Fruit fly (Drosophila melanogaster) whole organism, embryonic: ENCODE results near the gene Mrtf.

Source experiments
- B-H2 ChIP-seq: fragments of 200-800 bp; sonication (Bioruptor generic); optimal IDR thresholded peaks from 2 replicates; lab custom pipeline; 2018; ENCODE audit warnings: missing biosample characterization, mild to moderate bottlenecking, missing genetic modification characterization
- C15 ChIP-seq: fragments of 200-800 bp; sonication (Bioruptor generic); IDR thresholded peaks from 3 replicates; pipeline ENCODE4 v1.3.6; 2022; ENCODE audit warnings: missing biosample characterization, missing genetic modification characterization
- CG10147 ChIP-seq: fragments of 200-800 bp; sonication (Bioruptor generic); optimal IDR thresholded peaks from 2 replicates; lab custom pipeline; 2019; ENCODE audit warnings: missing biosample characterization, mild to moderate bottlenecking, missing genetic modification characterization, moderate library complexity
- CG10431 ChIP-seq: fragments of 200-800 bp; sonication (Bioruptor generic); optimal IDR thresholded peaks from 3 replicates; lab custom pipeline; 2018; ENCODE audit warnings: missing biosample characterization, mild to moderate bottlenecking, missing genetic modification characterization
- CG13894 ChIP-seq: fragments of 200-800 bp; sonication (Bioruptor generic); optimal IDR thresholded peaks from 3 replicates; lab custom pipeline; 2018; ENCODE audit warnings: missing biosample characterization, mild to moderate bottlenecking, missing genetic modification characterization, moderate library complexity
- CG14014 ChIP-seq: fragments of 200-800 bp; sonication (Bioruptor generic); IDR thresholded peaks from 2 replicates; pipeline ENCODE4 v1.3.6; 2022; ENCODE audit warnings: missing biosample characterization, missing genetic modification characterization
- CG15479 ChIP-seq: fragments of 200-800 bp; sonication (Bioruptor generic); optimal IDR thresholded peaks from 3 replicates; lab custom pipeline; 2019; ENCODE audit warnings: missing biosample characterization, mild to moderate bottlenecking, missing genetic modification characterization, moderate library complexity
- CG16813 ChIP-seq: fragments of 200-800 bp; sonication (Bioruptor generic); IDR thresholded peaks from 3 replicates; pipeline ENCODE4 v1.3.6; 2022; ENCODE audit warnings: missing biosample characterization, missing genetic modification characterization; ENCODE audit not compliant: partially characterized antibody
- CG1792 ChIP-seq: fragments of 200-800 bp; sonication (Bioruptor generic); optimal IDR thresholded peaks from 2 replicates; lab custom pipeline; 2016; ENCODE audit warnings: missing biosample characterization, missing genetic modification characterization
- CG2129 ChIP-seq: fragments of 200-800 bp; sonication (Bioruptor generic); IDR thresholded peaks from 2 replicates; pipeline ENCODE4 v1.3.6; 2022; ENCODE audit warnings: missing biosample characterization, missing genetic modification characterization; ENCODE audit not compliant: partially characterized antibody
- CG3065 ChIP-seq: fragments of 200-800 bp; sonication (Bioruptor generic); optimal IDR thresholded peaks from 2 replicates; lab custom pipeline; 2016; ENCODE audit warnings: missing biosample characterization, missing genetic modification characterization
- CG31365 ChIP-seq: fragments of 200-800 bp; sonication (Bioruptor generic); optimal IDR thresholded peaks from 2 replicates; lab custom pipeline; 2018; ENCODE audit warnings: missing biosample characterization, mild to moderate bottlenecking, missing genetic modification characterization
- CG32532 ChIP-seq: fragments of 200-800 bp; sonication (Bioruptor generic); IDR thresholded peaks from 2 replicates; pipeline ENCODE4 v1.3.6; 2022; ENCODE audit warnings: missing biosample characterization, missing genetic modification characterization
- CG3726 ChIP-seq: fragments of 200-800 bp; sonication (Bioruptor generic); IDR thresholded peaks from 3 replicates; pipeline ENCODE4, ENCODE4 v1.3.6; 2022; ENCODE audit warnings: missing biosample characterization, missing genetic modification characterization
- CG3838 ChIP-seq: fragments of 200-800 bp; sonication (Bioruptor generic); optimal IDR thresholded peaks from 3 replicates; lab custom pipeline; 2016; ENCODE audit warnings: missing biosample characterization, missing genetic modification characterization
- CG3847 ChIP-seq: fragments of 200-800 bp; sonication (Bioruptor generic); IDR thresholded peaks from 2 replicates; pipeline ENCODE4 v1.3.6; 2022; ENCODE audit warnings: missing biosample characterization, missing genetic modification characterization
- CG6689 ChIP-seq: fragments of 200-800 bp; sonication (Bioruptor generic); IDR thresholded peaks from 2 replicates; pipeline ENCODE4 v1.3.6; 2022; ENCODE audit warnings: missing biosample characterization, missing genetic modification characterization
- CG8281 ChIP-seq: fragments of 200-800 bp; sonication (Bioruptor generic); optimal IDR thresholded peaks from 2 replicates; lab custom pipeline; 2018; ENCODE audit warnings: missing biosample characterization, mild to moderate bottlenecking, missing genetic modification characterization, moderate library complexity
- CG9437 ChIP-seq: fragments of 200-800 bp; sonication (Bioruptor generic); optimal IDR thresholded peaks from 2 replicates; lab custom pipeline; 2018; ENCODE audit warnings: missing biosample characterization, mild to moderate bottlenecking, missing genetic modification characterization
- CG9609 ChIP-seq: fragments of 200-800 bp; sonication (Bioruptor generic); optimal IDR thresholded peaks from 3 replicates; lab custom pipeline; 2016; ENCODE audit warnings: missing biosample characterization, missing genetic modification characterization
- CTCF ChIP-seq: fragments of 200-800 bp; sonication (Bioruptor generic); optimal IDR thresholded peaks from 2 replicates; lab custom pipeline; 2017; ENCODE audit warnings: missing biosample characterization, mild to moderate bottlenecking, missing genetic modification characterization, moderate library complexity
- Chrac-16 ChIP-seq: fragments of 200-800 bp; sonication (Bioruptor generic); optimal IDR thresholded peaks from 3 replicates; lab custom pipeline; 2016; ENCODE audit warnings: missing biosample characterization, missing genetic modification characterization
- CoRest ChIP-seq: fragments of 200-800 bp; sonication (Bioruptor generic); optimal IDR thresholded peaks from 3 replicates; lab custom pipeline; 2018; ENCODE audit warnings: missing biosample characterization, mild to moderate bottlenecking, missing genetic modification characterization, moderate library complexity
- CrebB ChIP-seq: fragments of 200-800 bp; sonication (Bioruptor generic); optimal IDR thresholded peaks from 3 replicates; lab custom pipeline; 2018; ENCODE audit warnings: missing biosample characterization, mild to moderate bottlenecking, missing genetic modification characterization
- D ChIP-seq, 2 experiments: fragments of 200-800 bp in 1 of 2; fragments of >200 bp in 1 of 2; sonication (Bioruptor generic) in 1 of 2; optimal IDR thresholded peaks; 2 replicates in 1 of 2; 3 replicates in 1 of 2; lab custom pipeline; 2017; ENCODE audit warnings: mild to moderate bottlenecking in 1 of 2, missing biosample characterization in 1 of 2, missing genetic modification characterization in 1 of 2, missing genetic modification reagents in 1 of 2
- Dfd ChIP-seq, 2 experiments: fragments of >200 bp; optimal IDR thresholded peaks; 2 replicates each; lab custom pipeline; 2017; ENCODE audit warnings: missing biosample characterization in 2 of 2, missing genetic modification characterization in 2 of 2
- ERR ChIP-seq: fragments of 200-800 bp; sonication (Bioruptor generic); optimal IDR thresholded peaks from 2 replicates; lab custom pipeline; 2016; ENCODE audit warnings: missing biosample characterization, missing genetic modification characterization
- Fer2 ChIP-seq: fragments of 200-800 bp; sonication (Bioruptor generic); optimal IDR thresholded peaks from 2 replicates; lab custom pipeline; 2018; ENCODE audit warnings: missing biosample characterization, mild to moderate bottlenecking, missing genetic modification characterization, moderate library complexity
- GATAe ChIP-seq: fragments of 200-800 bp; sonication (Bioruptor generic); conservative IDR thresholded peaks from 2 replicates; pipeline ENCODE4 v1.3.6; 2022; ENCODE audit warnings: missing biosample characterization, missing genetic modification characterization
- Hmr ChIP-seq: fragments of 200-800 bp; sonication (Bioruptor generic); optimal IDR thresholded peaks from 3 replicates; lab custom pipeline; 2017; ENCODE audit warnings: mild to moderate bottlenecking, missing biosample characterization, missing genetic modification reagents, missing genetic modification characterization
- MESR4 ChIP-seq: fragments of 200-800 bp; sonication (Bioruptor generic); optimal IDR thresholded peaks from 2 replicates; lab custom pipeline; 2018; ENCODE audit warnings: missing biosample characterization, mild to moderate bottlenecking, missing genetic modification characterization, moderate library complexity
- Myb ChIP-seq: fragments of 200-800 bp; sonication (Bioruptor generic); optimal IDR thresholded peaks from 2 replicates; lab custom pipeline; 2016; ENCODE audit warnings: missing biosample characterization, missing genetic modification characterization
- Ptx1 ChIP-seq: fragments of 200-800 bp; sonication (Bioruptor generic); IDR thresholded peaks from 2 replicates; pipeline ENCODE4 v1.3.6; 2022; ENCODE audit warnings: missing biosample characterization, missing genetic modification characterization
- Usf ChIP-seq: fragments of 200-800 bp; sonication (Bioruptor generic); optimal IDR thresholded peaks from 2 replicates; lab custom pipeline; 2017; ENCODE audit warnings: missing genotype, missing biosample characterization, missing genetic modification characterization
- Xbp1 ChIP-seq: fragments of 200-800 bp; sonication (Bioruptor generic); optimal IDR thresholded peaks from 3 replicates; lab custom pipeline; 2016; ENCODE audit warnings: missing biosample characterization, mild to moderate bottlenecking, missing genetic modification characterization
- ara ChIP-seq: fragments of 200-800 bp; sonication (Bioruptor generic); IDR thresholded peaks from 2 replicates; pipeline ENCODE4 v1.3.6; 2022; ENCODE audit warnings: missing biosample characterization, missing genetic modification characterization
- crol ChIP-seq: fragments of 200-800 bp; sonication (Bioruptor generic); IDR thresholded peaks from 2 replicates; pipeline ENCODE4 v1.3.6; 2022; ENCODE audit warnings: missing biosample characterization, missing genetic modification characterization
- dpn ChIP-seq, 2 experiments: fragments of 200-800 bp; sonication (Bioruptor generic); optimal IDR thresholded peaks; 3 replicates each; lab custom pipeline; 2016; ENCODE audit warnings: missing biosample characterization in 2 of 2, missing genetic modification characterization in 2 of 2
- eve ChIP-seq, 2 experiments: fragments of >200 bp; optimal IDR thresholded peaks; 2 replicates each; lab custom pipeline; 2017; ENCODE audit warnings: missing biosample characterization in 2 of 2, missing genetic modification characterization in 2 of 2
- inv ChIP-seq: fragments of 200-800 bp; sonication (Bioruptor generic); IDR thresholded peaks from 2 replicates; pipeline ENCODE4 v1.3.6; 2022; ENCODE audit warnings: missing biosample characterization, missing genetic modification characterization; ENCODE audit not compliant: partially characterized antibody
- pfk ChIP-seq: fragments of 200-800 bp; sonication (Bioruptor generic); optimal IDR thresholded peaks from 2 replicates; lab custom pipeline; 2018; ENCODE audit warnings: missing biosample characterization, mild to moderate bottlenecking, missing genetic modification characterization, moderate library complexity
- pnt ChIP-seq: fragments of 200-800 bp; sonication (Bioruptor generic); optimal IDR thresholded peaks from 3 replicates; lab custom pipeline; 2016; ENCODE audit warnings: missing biosample characterization, missing genetic modification characterization
- psq ChIP-seq: fragments of 200-800 bp; sonication (Bioruptor generic); optimal IDR thresholded peaks from 2 replicates; lab custom pipeline; 2017; ENCODE audit warnings: missing biosample characterization, missing genetic modification characterization
- pzg ChIP-seq: fragments of 200-800 bp; sonication (Bioruptor generic); optimal IDR thresholded peaks from 3 replicates; lab custom pipeline; 2018; ENCODE audit warnings: missing biosample characterization, mild to moderate bottlenecking, missing genetic modification characterization, moderate library complexity
- row ChIP-seq: fragments of 200-800 bp; sonication (Bioruptor generic); IDR thresholded peaks from 3 replicates; pipeline ENCODE4 v1.3.6; 2022; ENCODE audit warnings: missing biosample characterization, missing genetic modification characterization
- sens ChIP-seq: fragments of 200-800 bp; sonication (Bioruptor generic); peaks from one replicate; lab custom pipeline; 2016; ENCODE audit warnings: missing biosample characterization, missing genetic modification characterization
- sna ChIP-seq: fragments of 200-800 bp; sonication (Bioruptor generic); IDR thresholded peaks from 2 replicates; pipeline ENCODE4 v1.3.6; 2022; ENCODE audit warnings: missing biosample characterization, missing genetic modification characterization; ENCODE audit not compliant: partially characterized antibody
- vnd ChIP-seq: fragments of 200-800 bp; sonication (Bioruptor generic); IDR thresholded peaks from 3 replicates; pipeline ENCODE4 v1.3.6; 2022; ENCODE audit warnings: missing biosample characterization, missing genetic modification characterization; ENCODE audit not compliant: partially characterized antibody
- wdn ChIP-seq: fragments of 200-800 bp; sonication (Bioruptor generic); IDR thresholded peaks from 2 replicates; pipeline ENCODE4 v1.3.6; 2022; ENCODE audit warnings: missing biosample characterization, missing genetic modification characterization
- yki ChIP-seq: fragments of >200 bp; optimal IDR thresholded peaks from 3 replicates; lab custom pipeline; 2018

The Mrtf gene

DNA sequence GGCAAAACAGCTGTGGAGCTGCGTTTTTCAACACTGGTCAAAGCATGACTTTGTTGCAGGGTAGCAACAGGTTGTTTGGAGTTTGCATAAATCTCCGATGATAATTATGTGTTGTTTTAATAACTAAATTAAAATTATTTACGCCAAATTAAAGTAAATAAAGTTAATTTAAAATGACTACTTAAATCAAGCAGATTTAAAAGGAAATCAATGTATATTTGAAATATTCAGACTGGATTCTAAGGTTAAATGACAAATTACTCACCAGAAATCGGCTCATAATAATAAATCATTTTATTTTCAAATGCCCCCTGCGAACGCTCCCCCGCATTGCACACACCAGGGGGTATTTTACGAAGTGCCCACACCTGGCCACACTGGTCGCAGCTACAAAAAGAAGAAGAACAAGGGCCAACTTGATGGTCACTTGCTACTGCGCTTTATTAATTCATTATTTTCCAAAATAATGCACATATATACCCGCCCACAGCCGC is 7.7 kb upstream of the Mrtf start, which contains the start of the genes CG12093 and Atg2 (continued):
- TF ChIP-seq Chrac-16 (GFP tag; lab: Kevin White, UChicago) = peak; percentile 92
- peak; percentile 85 for TF ChIP-seq CrebB (tag; lab: Kevin White, UChicago)
- TF ChIP-seq Dfd (GFP tag; optimal IDR thresholded peaks at IDR 0.05; lab: Kevin White, UChicago) = no peak
- TF ChIP-seq CG9609 (GFP tag; lab: Kevin White, UChicago) = peak; percentile 45
- peak; percentile 96 for TF ChIP-seq CG6689 (GFP tag; lab: Robert Waterston, UW)
- TF ChIP-seq B-H2 (GFP tag; lab: Kevin White, UChicago) = peak; percentile 90
- no peak for TF ChIP-seq ERR (GFP tag; lab: Kevin White, UChicago)
- TF ChIP-seq MESR4 (GFP tag; lab: Kevin White, UChicago) = peak; percentile 87
- peak; percentile 41 for TF ChIP-seq crol (GFP tag; lab: Robert Waterston, UW)
- no peak for TF ChIP-seq CG15479 (GFP tag; lab: Kevin White, UChicago)
- TF ChIP-seq vnd (GFP tag; lab: Robert Waterston, UW) = no peak
- peak; percentile 96 for TF ChIP-seq Ptx1 (GFP tag; lab: Robert Waterston, UW)
- no peak for TF ChIP-seq eve (GFP tag; optimal IDR thresholded peaks at IDR 0.05; lab: Kevin White, UChicago)
- TF ChIP-seq Fer2 (tag; lab: Kevin White, UChicago) = peak; percentile 88
- peak; percentile 96 for TF ChIP-seq CG3847 (GFP tag; lab: Robert Waterston, UW)
- TF ChIP-seq ara (GFP tag; lab: Robert Waterston, UW) = peak; percentile 77
- peak; percentile 85 to 94 for TF ChIP-seq dpn (GFP tag; optimal IDR thresholded peaks at IDR 0.05; lab: Kevin White, UChicago)
- TF ChIP-seq wdn (GFP tag; lab: Robert Waterston, UW) = peak; percentile 94
- peak; percentile 90 for TF ChIP-seq CG13894 (tag; lab: Kevin White, UChicago)
- TF ChIP-seq CoRest (tag; lab: Kevin White, UChicago) = peak; percentile 97
- TF ChIP-seq CG1792 (GFP tag; lab: Kevin White, UChicago) = no peak
- peak; percentile 83 for TF ChIP-seq psq
- TF ChIP-seq CG16813 (GFP tag; lab: Robert Waterston, UW) = no peak
- peak; percentile 97 for TF ChIP-seq CG32532 (GFP tag; lab: Robert Waterston, UW)
- no peak for TF ChIP-seq inv
- TF ChIP-seq CG31365 (tag; lab: Kevin White, UChicago) = no peak
- no peak for TF ChIP-seq yki
- peak; percentile 64 for TF ChIP-seq pzg
- TF ChIP-seq CG9437 (GFP tag; lab: Kevin White, UChicago) = peak; percentile 86
- peak; percentile 62 for TF ChIP-seq pnt (GFP tag; lab: Kevin White, UChicago)
- no peak for TF ChIP-seq CG2129 (GFP tag; lab: Robert Waterston, UW)
- TF ChIP-seq row (GFP tag; lab: Robert Waterston, UW) = peak; percentile 95
- peak; percentile 96 for TF ChIP-seq Hmr (GFP tag; lab: Kevin White, UChicago)
- TF ChIP-seq Myb (GFP tag; lab: Kevin White, UChicago) = peak; percentile 58
- no peak for TF ChIP-seq pfk (GFP tag; lab: Kevin White, UChicago)
- TF ChIP-seq CG10147 (GFP tag; lab: Kevin White, UChicago) = peak; percentile 83
- TF ChIP-seq CG3726 (GFP tag; lab: Robert Waterston, UW) = peak; percentile 84; the same call in 2 of the 3 replicates
- TF ChIP-seq GATAe (GFP tag; lab: Robert Waterston, UW) = peak; percentile 65; the same call in 1 of the 2 replicates
- peak; percentile 86 for TF ChIP-seq Usf
- TF ChIP-seq CG10431 (GFP tag; lab: Kevin White, UChicago) = peak; percentile 65
- TF ChIP-seq D (optimal IDR thresholded peaks at IDR 0.05; lab: Kevin White, UChicago) = no peak
- TF ChIP-seq D (GFP tag; optimal IDR thresholded peaks at IDR 0.05; lab: Kevin White, UChicago) = peak; percentile 82
- peak; percentile 97 for TF ChIP-seq Xbp1 (GFP tag; lab: Kevin White, UChicago)
- TF ChIP-seq CG3838 = peak; percentile 66
- peak; percentile 97 for TF ChIP-seq sens (GFP tag; lab: Kevin White, UChicago)
- TF ChIP-seq CG3065 (GFP tag; lab: Kevin White, UChicago) = peak; percentile 81
- no peak for TF ChIP-seq sna (GFP tag; lab: Robert Waterston, UW)
- TF ChIP-seq C15 = peak; percentile 88; the same call in 2 of the 3 replicates
- TF ChIP-seq CG8281 (tag; lab: Kevin White, UChicago) = peak; percentile 74
- TF ChIP-seq CG14014 (GFP tag; lab: Robert Waterston, UW) = peak; percentile 94
- TF ChIP-seq CTCF (GFP tag; lab: Kevin White, UChicago) = peak; percentile 40
